Worm (Caenorhabditis elegans): ENCODE measurements around the gene R10E11.6.

DNA sequence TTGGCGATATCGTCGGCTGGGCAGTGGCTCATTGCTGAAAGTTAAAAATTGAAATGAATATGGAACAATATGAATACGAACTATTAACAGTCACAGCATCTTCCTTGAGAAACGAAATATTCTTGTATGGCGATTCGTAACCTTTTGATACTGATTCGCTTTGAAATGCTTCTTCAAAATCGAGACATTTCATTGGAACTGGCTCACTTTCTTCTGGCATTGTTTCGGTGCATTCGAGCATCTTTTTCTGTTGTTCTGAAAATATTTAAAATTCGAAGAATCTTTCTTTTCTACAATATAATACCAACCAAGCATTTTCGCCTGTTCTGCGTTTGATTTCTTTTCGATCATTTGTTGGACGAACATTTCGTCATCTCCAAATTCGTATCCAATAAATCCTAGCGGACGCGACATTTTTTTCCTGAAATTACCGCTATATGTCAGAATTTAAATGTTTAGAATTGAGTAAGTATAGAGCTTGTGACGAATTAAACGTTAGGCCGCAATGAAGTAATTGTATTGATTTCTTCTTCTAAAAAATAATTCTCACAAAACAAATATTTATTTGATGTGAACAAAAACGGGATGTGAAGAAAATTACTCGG lies 41.6 kb downstream of the R10E11.6 start, which contains the start of gene lin-52:
- no peak for TF ChIP-seq lsy-2 (tag; optimal IDR thresholded peaks at IDR 0.05)
- no peak for TF ChIP-seq efl-3 (GFP tag; optimal IDR thresholded peaks at IDR 0.05)
- no peak for TF ChIP-seq blmp-1 (tag; optimal IDR thresholded peaks at IDR 0.05)
- TF ChIP-seq ama-1 (optimal IDR thresholded peaks at IDR 0.05) = peak; percentile 87
- peak; percentile 38 for TF ChIP-seq nhr-47 (tag; optimal IDR thresholded peaks at IDR 0.05)
- TF ChIP-seq ceh-90 (tag; optimal IDR thresholded peaks at IDR 0.05) = no peak
- TF ChIP-seq efl-1 (optimal IDR thresholded peaks at IDR 0.05) = no peak
- no peak for TF ChIP-seq efl-1 (GFP tag; optimal IDR thresholded peaks at IDR 0.05 in 1 of 2)
